Worm (Caenorhabditis elegans): ENCODE data around the gene fbxa-215.

The fbxa-215 gene

ce11 chrIV:13626469-13626868 is 40.2 kb downstream of the fbxa-215 start, which contains the start of gene sru-21:
sru-21 (plus strand) TSS chrIV:13626769.
- no peak for TF ChIP-seq nhr-28 (tag; optimal IDR thresholded peaks at IDR 0.05)
- TF ChIP-seq lin-38 (GFP tag; IDR thresholded peaks at IDR 0.05): no peak
- no peak for TF ChIP-seq F37D6.2 (tag; optimal IDR thresholded peaks at IDR 0.05)
- no peak for TF ChIP-seq R02D3.7 (tag; optimal IDR thresholded peaks at IDR 0.05)
- TF ChIP-seq jun-1 (tag; optimal IDR thresholded peaks at IDR 0.05): no peak
- no peak for TF ChIP-seq ztf-11 (tag; optimal IDR thresholded peaks at IDR 0.05)
- no peak for TF ChIP-seq skn-1 (tag; optimal IDR thresholded peaks at IDR 0.05)
- no peak for TF ChIP-seq ZK546.5 (tag; optimal IDR thresholded peaks at IDR 0.05)

ce11 chrIV:13623533-13623932 is 43.2 kb downstream of the fbxa-215 start, which contains the start of gene C08F11.1:
C08F11.1 (plus strand) TSS chrIV:13623833.
- TF ChIP-seq nhr-237 (tag; optimal IDR thresholded peaks at IDR 0.05) (no peak), daf-12 (tag; optimal IDR thresholded peaks at IDR 0.05) (no peak), Y105C5A.15 (GFP tag; IDR thresholded peaks at IDR 0.05) (no peak), egl-27 (tag; optimal IDR thresholded peaks at IDR 0.05) (no peak), snpc-1.2 (GFP tag; IDR thresholded peaks at IDR 0.05) (no peak), ceh-32 (tag; optimal IDR thresholded peaks at IDR 0.05; ENCODE audit: poor library complexity) (no peak), lin-38 (GFP tag; IDR thresholded peaks at IDR 0.05) (no peak), ceh-20 (GFP tag; IDR thresholded peaks at IDR 0.05) (no peak), Y75B8A.6 (GFP tag; IDR thresholded peaks at IDR 0.05) (no peak), madf-5 (GFP tag; IDR thresholded peaks at IDR 0.05) (no peak), nhr-25 (tag; optimal IDR thresholded peaks at IDR 0.05; ENCODE audit: borderline replicate concordance, insufficient read depth) (no peak), cey-2 (tag; optimal IDR thresholded peaks at IDR 0.05; ENCODE audit: borderline replicate concordance, insufficient read depth) (no peak), R02D3.7 (tag; optimal IDR thresholded peaks at IDR 0.05) (no peak), mes-2 (tag; optimal IDR thresholded peaks at IDR 0.05; ENCODE audit: poor library complexity, severe bottlenecking) (no peak), unc-39 (tag; optimal IDR thresholded peaks at IDR 0.05) (no peak), nhr-76 (tag; optimal IDR thresholded peaks at IDR 0.05) (no peak)

ce11 chrIV:13619203-13619602 is 47.5 kb downstream of the fbxa-215 start, which contains the start of gene C08F11.3:
C08F11.3 (plus strand) TSS chrIV:13619503.
- TF ChIP-seq T26A8.4 (GFP tag; IDR thresholded peaks at IDR 0.05): no peak
- TF ChIP-seq zip-2 (tag; optimal IDR thresholded peaks at IDR 0.05): no peak
- no peak for TF ChIP-seq mep-1 (tag; optimal IDR thresholded peaks at IDR 0.05)
- no peak for TF ChIP-seq cey-2 (tag; optimal IDR thresholded peaks at IDR 0.05; ENCODE audit: borderline replicate concordance, insufficient read depth)
- peak; percentile 1 for TF ChIP-seq nhr-28 (tag; optimal IDR thresholded peaks at IDR 0.05)
- TF ChIP-seq daf-16 (GFP tag; optimal IDR thresholded peaks at IDR 0.05): no peak
- TF ChIP-seq daf-16 (tag; optimal IDR thresholded peaks at IDR 0.05): peak; percentile 71
- TF ChIP-seq spr-3 (GFP tag; optimal IDR thresholded peaks at IDR 0.05): no peak
- TF ChIP-seq Y48G9A.11 (GFP tag; IDR thresholded peaks at IDR 0.05): no peak
